Worm (Caenorhabditis elegans) whole organism, L2 larva: ENCODE measurements around the gene srx-102.

Source experiments
- C34F6.9 ChIP-seq: fragments of 150-350 bp; optimal IDR thresholded peaks from 2 replicates; lab custom pipeline; 2014; ENCODE audit warnings: missing biosample characterization, missing genetic modification characterization
- F13H6.1 ChIP-seq: sonication (generic microtip); optimal IDR thresholded peaks from 2 replicates; lab custom pipeline; 2016; ENCODE audit warnings: missing genetic modification characterization, missing compliant biosample characterization
- ZK546.5 ChIP-seq: sonication (generic microtip); optimal IDR thresholded peaks from 2 replicates; lab custom pipeline; 2017; ENCODE audit warnings: missing biosample characterization, missing genetic modification characterization
- alr-1 ChIP-seq: fragments of 150-350 bp; optimal IDR thresholded peaks from 2 replicates; lab custom pipeline; 2014; ENCODE audit warnings: missing biosample characterization, missing genetic modification characterization
- aly-2 ChIP-seq: fragments of 150-350 bp; optimal IDR thresholded peaks from 2 replicates; lab custom pipeline; 2014; ENCODE audit warnings: missing biosample characterization, missing genetic modification characterization
- ama-1 ChIP-seq: fragments of 150-350 bp; optimal IDR thresholded peaks from 2 replicates; lab custom pipeline; 2018; ENCODE audit warnings: inconsistent platforms
- blmp-1 ChIP-seq: sonication (generic microtip); optimal IDR thresholded peaks from 2 replicates; lab custom pipeline; 2017; ENCODE audit warnings: missing genetic modification characterization, mild to moderate bottlenecking, missing compliant biosample characterization, antibody characterized with exemption, moderate library complexity; ENCODE audit not compliant: insufficient read depth
- ceh-16 ChIP-seq: fragments of 150-350 bp; optimal IDR thresholded peaks from 2 replicates; lab custom pipeline; 2014; ENCODE audit warnings: missing biosample characterization, missing genetic modification characterization
- crh-2 ChIP-seq: sonication (generic microtip); optimal IDR thresholded peaks from 2 replicates; lab custom pipeline; 2017; ENCODE audit warnings: missing biosample characterization, missing genetic modification characterization
- dmd-4 ChIP-seq: sonication (generic microtip); optimal IDR thresholded peaks from 2 replicates; lab custom pipeline; 2017; ENCODE audit warnings: missing biosample characterization, missing genetic modification characterization
- egl-27 ChIP-seq: sonication (generic microtip); optimal IDR thresholded peaks from 3 replicates; lab custom pipeline; 2017; ENCODE audit warnings: missing biosample characterization, missing genetic modification reagents, missing genetic modification characterization
- elt-3 ChIP-seq: sonication (generic microtip); optimal IDR thresholded peaks from 2 replicates; lab custom pipeline; 2017; ENCODE audit warnings: missing biosample characterization, missing genetic modification characterization
- fos-1 ChIP-seq: fragments of 150-350 bp; optimal IDR thresholded peaks from 2 replicates; lab custom pipeline; 2014; ENCODE audit warnings: missing biosample characterization, missing genetic modification characterization
- gmeb-1 ChIP-seq: fragments of 150-350 bp; optimal IDR thresholded peaks from 2 replicates; lab custom pipeline; 2014; ENCODE audit warnings: missing biosample characterization, missing genetic modification characterization
- lin-11 ChIP-seq: fragments of 150-350 bp; sonication (generic microtip); optimal IDR thresholded peaks from 2 replicates; lab custom pipeline; 2014; ENCODE audit warnings: missing biosample characterization, missing genetic modification characterization, inconsistent platforms, mixed read lengths
- lin-13 ChIP-seq: fragments of 150-350 bp; optimal IDR thresholded peaks from 2 replicates; lab custom pipeline; 2014; ENCODE audit warnings: missing biosample characterization, missing genetic modification reagents, missing genetic modification characterization
- lsy-2 ChIP-seq, 2 experiments: fragments of 150-350 bp in 1 of 2; sonication (generic microtip) in 1 of 2; optimal IDR thresholded peaks; 2 replicates each; lab custom pipeline; 2014 to 2017; ENCODE audit warnings: missing biosample characterization in 2 of 2, missing genetic modification characterization in 2 of 2
- mbf-1 ChIP-seq: sonication (generic microtip); optimal IDR thresholded peaks from 2 replicates; lab custom pipeline; 2017; ENCODE audit warnings: missing biosample characterization, missing genetic modification characterization
- mdl-1 ChIP-seq, 2 experiments: fragments of 150-350 bp in 1 of 2; sonication (generic microtip) in 1 of 2; optimal IDR thresholded peaks; 2 replicates each; lab custom pipeline; 2017; ENCODE audit warnings: missing biosample characterization in 2 of 2, missing genetic modification characterization in 2 of 2
- nhr-11 ChIP-seq: fragments of 150-350 bp; optimal IDR thresholded peaks from 2 replicates; lab custom pipeline; 2014; ENCODE audit warnings: missing biosample characterization, missing genetic modification characterization
- nhr-12 ChIP-seq: fragments of 150-350 bp; optimal IDR thresholded peaks from 2 replicates; lab custom pipeline; 2014; ENCODE audit warnings: missing biosample characterization, missing genetic modification characterization
- nhr-129 ChIP-seq: fragments of 150-350 bp; optimal IDR thresholded peaks from 2 replicates; lab custom pipeline; 2014; ENCODE audit warnings: missing biosample characterization, missing genetic modification characterization
- nhr-23 ChIP-seq: fragments of 150-350 bp; optimal IDR thresholded peaks from 2 replicates; lab custom pipeline; 2014; ENCODE audit warnings: missing biosample characterization, missing genetic modification reagents, missing genetic modification characterization
- nhr-237 ChIP-seq: fragments of 150-350 bp; optimal IDR thresholded peaks from 2 replicates; lab custom pipeline; 2014; ENCODE audit warnings: missing biosample characterization, missing genetic modification characterization
- nhr-6 ChIP-seq: fragments of 150-350 bp; optimal IDR thresholded peaks from 2 replicates; lab custom pipeline; 2014; ENCODE audit warnings: missing biosample characterization, missing genetic modification characterization
- nhr-77 ChIP-seq: fragments of 150-350 bp; optimal IDR thresholded peaks from 2 replicates; lab custom pipeline; 2014; ENCODE audit warnings: missing biosample characterization, missing genetic modification characterization
- peb-1 ChIP-seq: fragments of 150-350 bp; optimal IDR thresholded peaks from 2 replicates; lab custom pipeline; 2014; ENCODE audit warnings: missing biosample characterization, missing genetic modification characterization
- sma-9 ChIP-seq, 2 experiments: fragments of 150-350 bp in 1 of 2; sonication (generic microtip) in 1 of 2; optimal IDR thresholded peaks; 2 replicates each; lab custom pipeline; 2014 to 2016; ENCODE audit warnings: missing genetic modification characterization in 2 of 2, mild to moderate bottlenecking in 1 of 2, missing biosample characterization in 1 of 2, missing compliant biosample characterization in 1 of 2, missing genetic modification reagents in 1 of 2, moderate library complexity in 1 of 2
- snpc-4 ChIP-seq: fragments of 150-350 bp; optimal IDR thresholded peaks from 2 replicates; lab custom pipeline; 2014; ENCODE audit warnings: missing biosample characterization, missing genetic modification characterization
- unc-39 ChIP-seq: fragments of 150-350 bp; optimal IDR thresholded peaks from 2 replicates; lab custom pipeline; 2014; ENCODE audit warnings: missing biosample characterization, missing genetic modification characterization
- unc-55 ChIP-seq: fragments of 150-350 bp; sonication (generic microtip); optimal IDR thresholded peaks from 3 replicates; lab custom pipeline; 2014; ENCODE audit warnings: missing biosample characterization, missing genetic modification reagents, missing genetic modification characterization
- unc-62 ChIP-seq: fragments of 150-350 bp; optimal IDR thresholded peaks from 2 replicates; lab custom pipeline; 2014; ENCODE audit warnings: missing biosample characterization, missing genetic modification reagents, missing genetic modification characterization
- zag-1 ChIP-seq: fragments of 150-350 bp; optimal IDR thresholded peaks from 2 replicates; lab custom pipeline; 2014; ENCODE audit warnings: missing biosample characterization, missing genetic modification characterization
- ztf-1 ChIP-seq: fragments of 200-800 bp; sonication (Bioruptor generic); conservative IDR thresholded peaks from 2 replicates; pipeline ENCODE4 v1.3.6; 2022; ENCODE audit warnings: missing genetic modification characterization, missing compliant biosample characterization
- ztf-11 ChIP-seq: sonication (generic microtip); optimal IDR thresholded peaks from 2 replicates; lab custom pipeline; 2017; ENCODE audit warnings: missing biosample characterization, missing genetic modification characterization
- ztf-4 ChIP-seq: fragments of 150-350 bp; optimal IDR thresholded peaks from 2 replicates; lab custom pipeline; 2014; ENCODE audit warnings: missing biosample characterization, missing genetic modification characterization

The srx-102 gene

DNA sequence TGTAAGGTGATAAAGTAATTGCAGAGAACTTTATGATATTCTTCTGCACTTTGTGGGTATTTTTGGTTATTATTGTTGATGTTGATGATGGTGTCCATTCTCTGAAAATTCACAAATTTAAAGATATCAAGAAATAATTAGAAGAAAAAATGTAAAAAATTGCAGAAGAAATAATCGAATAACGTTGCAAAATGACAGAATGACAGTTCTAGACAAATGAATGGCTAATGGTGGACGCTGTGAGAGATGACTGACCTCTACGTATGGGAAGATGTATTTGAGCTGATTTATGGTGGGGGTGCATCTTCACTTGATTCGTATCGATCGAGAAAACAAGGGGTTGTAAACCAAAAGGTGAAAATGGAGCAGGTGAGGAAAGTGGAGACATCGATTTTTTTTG is 21.1 kb downstream of the srx-102 start, which contains the start of gene sea-1:
TSS of gene sea-1 (minus strand) at position 101 of the 400 bp plus-strand sequence.
- TF ChIP-seq lin-11 (tag; lab: Kevin White, UChicago) (no peak), nhr-11 (tag; lab: Kevin White, UChicago) (no peak), ZK546.5 (tag; lab: Kevin White, UChicago) (no peak), fos-1 (tag; lab: Kevin White, UChicago) (no peak), C34F6.9 (no peak), mdl-1 (tag; optimal IDR thresholded peaks at IDR 0.05; lab: Kevin White, UChicago) (no peak), nhr-6 (tag; lab: Kevin White, UChicago) (no peak), sma-9 (GFP tag; optimal IDR thresholded peaks at IDR 0.05; lab: Kevin White, UChicago) (no peak), sma-9 (tag; optimal IDR thresholded peaks at IDR 0.05; lab: Kevin White, UChicago) (no peak), ceh-16 (tag; lab: Kevin White, UChicago) (no peak), ztf-11 (tag; lab: Kevin White, UChicago) (no peak), crh-2 (no peak), unc-39 (tag; lab: Kevin White, UChicago) (no peak)

DNA sequence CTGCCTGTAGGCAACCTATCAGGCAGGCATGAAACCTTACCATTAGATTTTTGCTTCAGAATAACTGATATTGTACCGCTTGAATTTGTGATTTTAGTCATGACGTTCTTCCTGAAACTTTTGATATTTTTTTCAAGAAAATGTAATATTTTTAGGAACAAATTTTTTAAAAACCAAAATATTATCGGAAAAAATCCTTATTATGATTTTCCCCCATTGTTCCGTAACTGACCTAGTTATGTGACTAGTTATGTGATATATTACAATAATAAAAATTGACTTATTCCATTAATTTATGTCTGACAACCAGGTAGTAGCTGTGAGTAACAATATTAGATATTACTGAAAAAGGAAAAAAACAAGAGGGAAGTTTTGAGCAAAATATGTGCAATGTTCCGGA is 23.6 kb downstream of the srx-102 start, which contains the start of gene srx-98:
TSS of gene srx-98 (minus strand) at position 101 of the 400 bp plus-strand sequence.
- TF ChIP-seq ZK546.5 (tag; lab: Kevin White, UChicago) (no peak), ztf-11 (tag; lab: Kevin White, UChicago) (no peak), ama-1 (no peak), nhr-237 (tag; lab: Kevin White, UChicago) (no peak), mbf-1 (tag; lab: Kevin White, UChicago) (no peak), nhr-23 (tag; lab: Kevin White, UChicago) (no peak), F13H6.1 (tag; lab: Kevin White, UChicago) (no peak)

DNA sequence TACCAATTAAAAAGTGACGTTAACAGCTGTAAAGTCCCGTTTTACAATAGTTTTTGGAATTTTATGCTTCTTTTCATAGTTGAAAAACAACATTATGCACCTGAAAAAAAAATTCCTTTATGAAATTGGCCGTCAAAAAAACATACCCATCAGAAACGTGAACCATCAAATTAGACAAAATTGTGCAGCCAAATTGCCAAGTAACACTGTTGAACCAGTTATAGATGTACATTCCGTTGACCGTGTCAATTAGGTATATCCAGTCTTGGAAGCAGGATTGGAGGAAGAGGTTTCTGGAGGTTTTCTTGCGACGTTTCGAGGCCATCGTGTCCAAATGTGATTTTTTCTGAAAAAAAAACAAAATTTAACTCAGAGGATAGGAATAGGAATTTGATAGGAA is 25.2 kb downstream of the srx-102 start, which contains the start of gene srx-97:
TSS of gene srx-97 (minus strand) at position 101 of the 400 bp plus-strand sequence.
- TF ChIP-seq nhr-237 (tag; lab: Kevin White, UChicago) (no peak), blmp-1 (tag; lab: Kevin White, UChicago) (no peak), nhr-23 (tag; lab: Kevin White, UChicago) (no peak), nhr-6 (tag; lab: Kevin White, UChicago) (no peak), peb-1 (no peak), ztf-4 (tag; lab: Kevin White, UChicago) (no peak), fos-1 (tag; lab: Kevin White, UChicago) (no peak), aly-2 (tag; lab: Kevin White, UChicago) (no peak), lin-13 (GFP tag; lab: Kevin White, UChicago) (no peak), ztf-1 (GFP tag; lab: Robert Waterston, UW) (no peak), zag-1 (tag; lab: Kevin White, UChicago) (no peak), C34F6.9 (no peak), unc-39 (tag; lab: Kevin White, UChicago) (no peak), nhr-12 (tag; lab: Kevin White, UChicago) (no peak), ceh-16 (tag; lab: Kevin White, UChicago) (no peak), nhr-11 (tag; lab: Kevin White, UChicago) (no peak), snpc-4 (tag; lab: Kevin White, UChicago) (no peak)

DNA sequence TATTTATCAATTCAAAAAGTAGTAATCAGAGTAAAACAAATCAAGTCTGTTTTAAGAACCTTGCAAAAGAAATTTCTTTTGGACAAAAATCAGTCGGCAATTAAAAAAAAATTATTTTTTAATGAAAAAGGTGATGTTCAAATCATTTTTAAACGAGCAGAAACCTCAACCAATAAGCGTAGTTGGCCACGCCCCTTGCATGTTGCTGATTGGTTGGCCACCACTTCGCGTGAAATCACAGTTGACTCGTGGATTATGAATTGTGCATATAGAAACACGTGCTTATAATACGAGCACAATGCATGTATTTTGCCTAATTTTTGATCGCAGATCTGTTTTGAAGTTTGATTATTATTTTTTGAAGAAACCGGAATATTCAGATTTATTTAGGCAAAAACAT is 29.4 kb downstream of the srx-102 start:
- TF ChIP-seq gmeb-1, result no peak
- no peak for TF ChIP-seq sma-9 (GFP tag; optimal IDR thresholded peaks at IDR 0.05; lab: Kevin White, UChicago)
- no peak for TF ChIP-seq sma-9 (tag; optimal IDR thresholded peaks at IDR 0.05; lab: Kevin White, UChicago)
- no peak for TF ChIP-seq unc-62 (GFP tag; lab: Kevin White, UChicago)
- TF ChIP-seq unc-55 (GFP tag; lab: Kevin White, UChicago), result no peak
- no peak for TF ChIP-seq egl-27 (tag; lab: Kevin White, UChicago)
- no peak for TF ChIP-seq nhr-129
- no peak for TF ChIP-seq alr-1 (tag; lab: Kevin White, UChicago)
- no peak for TF ChIP-seq elt-3 (tag; lab: Kevin White, UChicago)
- no peak for TF ChIP-seq ztf-4 (tag; lab: Kevin White, UChicago)
- no peak for TF ChIP-seq nhr-237 (tag; lab: Kevin White, UChicago)
- TF ChIP-seq F13H6.1 (tag; lab: Kevin White, UChicago), result no peak
- TF ChIP-seq C34F6.9, result no peak
- no peak for TF ChIP-seq zag-1 (tag; lab: Kevin White, UChicago)
- no peak for TF ChIP-seq ama-1
- no peak for TF ChIP-seq lsy-2 (tag; optimal IDR thresholded peaks at IDR 0.05; lab: Kevin White, UChicago)
- TF ChIP-seq dmd-4 (tag; lab: Kevin White, UChicago), result no peak
- no peak for TF ChIP-seq nhr-77 (tag; lab: Kevin White, UChicago)
- TF ChIP-seq mdl-1 (tag; optimal IDR thresholded peaks at IDR 0.05; lab: Kevin White, UChicago), result no peak
